Worm (Caenorhabditis elegans) whole organism, L4/young adult: ENCODE results near the gene srz-105.

Source experiments
- W03F9.2 ChIP-seq: fragments of 150-350 bp; optimal IDR thresholded peaks from 2 replicates; lab custom pipeline; 2014; ENCODE audit warnings: missing biosample characterization, missing genetic modification characterization
- dao-5 ChIP-seq: sonication (generic microtip); optimal IDR thresholded peaks from 2 replicates; lab custom pipeline; 2016; ENCODE audit warnings: missing genotype, missing genetic modification characterization, moderate library complexity, missing compliant biosample characterization
- him-1 ChIP-seq: sonication (generic microtip); optimal IDR thresholded peaks from 2 replicates; lab custom pipeline; 2016; ENCODE audit warnings: missing genotype, missing genetic modification reagents, missing genetic modification characterization, missing compliant biosample characterization

Gene srz-105

DNA sequence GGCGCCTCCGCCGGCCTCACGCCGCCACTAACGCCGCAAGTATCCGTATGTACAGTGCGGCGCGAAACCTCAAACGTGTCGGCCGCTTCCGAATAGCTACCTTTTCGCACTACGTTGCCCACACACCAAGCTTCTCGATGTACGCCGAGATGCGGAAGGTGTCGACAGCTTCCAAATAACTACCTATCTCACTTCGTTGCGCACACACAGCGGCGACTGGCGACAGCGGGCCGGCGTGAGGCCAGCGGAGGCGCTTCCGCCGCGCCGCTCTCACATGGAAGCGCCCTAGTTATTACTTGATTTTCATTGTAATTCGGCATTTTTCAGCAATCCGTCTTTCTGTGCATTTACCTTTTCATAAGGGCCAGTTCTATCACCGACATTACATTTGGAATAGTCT, 5.8 kb downstream of the srz-105 start:
- no peak for TF ChIP-seq him-1
- TF ChIP-seq dao-5 = no peak
- no peak for TF ChIP-seq W03F9.2 (tag; lab: Kevin White, UChicago)

DNA sequence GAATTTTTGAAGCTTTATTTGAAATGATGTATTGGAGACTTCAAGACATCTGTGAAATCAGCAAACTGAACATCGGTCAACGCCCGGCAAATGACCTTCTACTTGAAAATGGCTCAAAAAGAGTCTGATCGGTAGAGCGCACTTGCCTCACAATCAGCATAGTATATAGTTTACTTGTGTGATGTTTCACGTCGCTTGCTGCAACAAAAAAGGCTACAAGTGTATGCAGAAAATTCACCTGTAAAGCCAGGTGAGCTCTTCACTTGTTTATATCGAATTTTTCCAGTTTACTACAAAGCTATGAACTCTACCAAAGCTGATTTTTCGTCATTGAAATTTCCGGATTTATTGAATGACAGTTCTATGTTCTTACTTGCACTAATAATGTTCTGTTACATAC, 7.9 kb downstream of the srz-105 start, which contains the start of gene srz-71:
srz-71 (plus strand) TSS at position 301 of the 400 bp plus-strand sequence.
- TF ChIP-seq dao-5 = no peak
- TF ChIP-seq W03F9.2 (tag; lab: Kevin White, UChicago) = no peak
- TF ChIP-seq him-1 = no peak

DNA sequence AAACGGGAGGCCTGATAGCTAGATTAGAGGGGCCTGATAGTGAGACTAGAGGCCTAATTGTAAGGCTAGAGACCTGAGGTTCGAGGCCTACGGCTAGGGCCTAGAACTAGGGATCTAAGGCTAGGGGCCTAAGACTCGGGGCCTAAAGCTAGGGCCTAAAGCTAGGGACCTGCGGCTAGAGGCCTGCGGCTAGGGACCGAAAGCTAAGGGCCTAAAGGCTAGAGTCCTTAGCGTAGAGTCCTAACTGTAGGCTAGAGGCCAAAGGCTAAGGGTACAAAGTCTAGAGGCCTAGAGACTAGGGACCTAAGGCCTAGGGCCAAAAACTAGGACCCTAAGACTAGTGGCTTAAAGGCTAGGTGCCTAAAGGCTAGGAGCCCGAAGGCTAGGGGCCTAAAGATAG, 8.4 kb downstream of the srz-105 start:
- TF ChIP-seq dao-5 = no peak
- no peak for TF ChIP-seq him-1
- no peak for TF ChIP-seq W03F9.2 (tag; lab: Kevin White, UChicago)

DNA sequence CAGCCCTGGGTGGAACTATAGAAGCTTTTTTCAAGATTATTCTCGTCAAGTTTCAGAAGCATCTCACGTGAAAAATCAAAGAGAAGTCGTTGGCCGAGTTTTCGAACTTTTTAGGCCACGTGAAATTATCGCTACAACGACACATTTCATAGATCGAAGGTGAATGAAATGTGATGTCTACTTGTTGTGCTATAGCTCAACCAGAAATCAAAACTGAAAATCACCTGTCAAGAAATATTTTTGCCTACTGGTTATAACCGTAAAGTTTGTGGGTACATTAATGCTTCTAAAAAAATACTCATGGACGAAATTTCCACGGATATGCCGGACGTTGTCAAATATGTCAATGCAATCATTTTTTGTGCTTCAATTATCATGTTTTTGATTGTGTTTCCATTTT, 10.3 kb downstream of the srz-105 start, which contains the start of gene srz-38:
srz-38 (plus strand) TSS at position 301 of the 400 bp plus-strand sequence.
- no peak for TF ChIP-seq W03F9.2 (tag; lab: Kevin White, UChicago)
- TF ChIP-seq dao-5 = no peak
- no peak for TF ChIP-seq him-1

DNA sequence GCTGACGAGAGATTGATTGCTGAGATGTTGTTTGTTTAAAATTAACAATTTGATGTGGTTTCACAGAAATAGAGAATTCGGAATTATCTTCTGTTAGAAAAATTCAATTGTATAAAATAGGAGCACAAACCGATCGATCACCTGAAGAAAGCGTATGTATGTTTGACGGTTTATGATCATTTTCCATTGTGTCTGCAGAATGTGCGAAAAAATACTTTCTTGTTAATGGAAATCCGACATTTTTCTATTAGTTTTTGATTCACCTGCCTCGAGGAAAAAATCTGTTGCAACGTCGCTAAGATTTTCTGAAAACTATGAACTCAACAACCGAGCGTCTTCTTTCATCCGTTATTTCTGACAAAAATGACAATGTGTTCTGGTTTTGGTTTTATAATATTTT, 12.0 kb downstream of the srz-105 start, which contains the start of gene C35D6.13:
C35D6.13 (plus strand) TSS at position 301 of the 400 bp plus-strand sequence.
- TF ChIP-seq dao-5 (no peak), him-1 (no peak), W03F9.2 (tag; lab: Kevin White, UChicago) (no peak)

DNA sequence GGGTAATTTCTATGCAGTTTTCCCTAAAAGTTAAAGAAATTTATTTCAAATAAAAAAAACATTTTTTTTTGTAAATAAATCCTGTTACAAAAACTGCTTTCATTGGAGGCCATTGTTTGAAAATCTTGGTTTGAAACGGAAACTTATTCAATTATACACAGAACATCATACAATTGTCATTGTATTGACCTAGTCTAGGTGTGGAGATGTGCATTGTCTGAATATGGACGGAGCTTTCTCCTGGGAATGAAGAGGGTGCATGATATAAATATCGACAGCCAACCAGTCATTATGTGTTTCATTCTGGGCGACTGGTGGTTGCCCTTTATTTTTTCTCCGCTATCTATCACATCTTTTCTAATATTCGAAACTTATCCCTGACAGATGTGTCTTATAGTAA, 21.8 kb downstream of the srz-105 start, which contains the start of gene C35D6.3:
C35D6.3 (plus strand) TSS at position 301 of the 400 bp plus-strand sequence.
- no peak for TF ChIP-seq W03F9.2 (tag; lab: Kevin White, UChicago)

DNA sequence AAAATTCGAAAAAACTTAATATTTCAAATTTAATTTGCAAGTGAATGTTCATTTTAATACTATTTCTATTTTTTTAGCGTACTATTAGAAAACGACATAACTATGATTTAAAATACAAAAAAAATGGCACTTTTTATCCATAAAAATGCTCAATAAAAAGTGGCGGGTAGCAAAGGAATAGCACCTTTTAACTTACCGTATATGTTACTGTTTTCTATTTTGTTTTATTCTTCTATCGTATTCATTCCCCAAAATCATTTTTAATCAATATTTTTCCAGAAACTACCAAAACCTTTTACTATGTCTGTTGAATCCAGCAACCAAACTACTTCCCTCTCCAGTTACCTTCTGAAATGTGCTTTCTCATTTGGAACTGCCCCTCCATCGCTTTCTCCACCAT, 26.0 kb downstream of the srz-105 start, which contains the start of gene C35D6.4:
C35D6.4 (plus strand) TSS at position 301 of the 400 bp plus-strand sequence.
- TF ChIP-seq W03F9.2 (tag; lab: Kevin White, UChicago) (no peak), dao-5 (no peak), him-1 (no peak)

DNA sequence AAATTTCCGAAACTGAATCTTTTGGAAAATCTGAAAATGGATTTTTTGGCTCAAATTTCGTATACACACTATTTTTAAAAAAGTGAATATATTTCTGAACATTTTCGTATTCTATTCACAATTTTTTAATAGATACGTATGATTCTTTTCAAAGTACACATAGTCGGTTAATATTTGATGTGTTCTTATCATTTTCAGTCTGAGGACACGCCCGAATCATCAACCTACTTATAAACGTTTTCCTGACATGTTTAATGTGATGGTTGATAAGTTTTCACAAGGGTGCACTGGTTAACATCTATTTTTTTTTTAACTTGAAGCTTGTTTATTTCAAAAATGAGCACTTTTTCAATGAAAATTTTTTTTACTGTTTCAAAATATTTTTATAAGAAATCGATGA, 39.9 kb downstream of the srz-105 start:
- TF ChIP-seq him-1 (no peak), dao-5 (no peak), W03F9.2 (tag; lab: Kevin White, UChicago) (no peak)

DNA sequence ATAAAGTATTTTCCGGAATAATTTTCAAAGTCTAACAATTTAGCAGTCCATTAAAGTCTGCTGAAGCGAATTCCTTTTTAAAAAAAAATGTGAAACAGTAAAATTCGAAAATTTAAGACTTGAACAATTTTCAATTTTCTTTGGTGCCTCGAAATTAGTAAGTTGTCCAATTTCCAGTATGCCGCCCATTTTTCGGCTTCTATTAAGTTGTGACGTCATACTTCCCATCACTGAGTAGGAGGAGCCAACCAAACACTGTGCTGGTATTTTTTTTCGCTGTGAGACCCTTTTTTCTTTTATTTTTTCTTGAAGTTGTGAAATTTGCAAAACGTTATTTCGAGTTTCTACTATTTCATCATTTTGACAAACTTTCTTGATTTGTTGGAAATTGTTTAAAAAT, 45.9 kb downstream of the srz-105 start:
- TF ChIP-seq W03F9.2 (tag; lab: Kevin White, UChicago) (no peak), him-1 (no peak), dao-5 (no peak)
